Worm (Caenorhabditis elegans) whole organism, L3 larva: ENCODE results near the gene lgmn-1.

Source experiments
- aly-2 ChIP-seq: fragments of 150-350 bp; optimal IDR thresholded peaks from 2 replicates; lab custom pipeline; 2014; ENCODE audit warnings: missing biosample characterization, missing genetic modification characterization
- elt-1 ChIP-seq: fragments of 150-350 bp; optimal IDR thresholded peaks from 2 replicates; lab custom pipeline; 2014; ENCODE audit warnings: missing biosample characterization, missing genetic modification characterization
- elt-3 ChIP-seq, 3 experiments: fragments of 150-350 bp in 1 of 3; sonication (generic microtip) in 2 of 3; optimal IDR thresholded peaks; 2 replicates in 2 of 3; 4 replicates in 1 of 3; lab custom pipeline; 2014 to 2017; ENCODE audit warnings: missing biosample characterization in 3 of 3, missing genetic modification characterization in 3 of 3
- jun-1 ChIP-seq: fragments of 150-350 bp; optimal IDR thresholded peaks from 2 replicates; lab custom pipeline; 2014; ENCODE audit warnings: missing biosample characterization, missing genetic modification reagents, missing genetic modification characterization
- mdl-1 ChIP-seq: fragments of 150-350 bp; optimal IDR thresholded peaks from 2 replicates; lab custom pipeline; 2014; ENCODE audit warnings: missing biosample characterization, missing genetic modification characterization
- nhr-12 ChIP-seq: fragments of 150-350 bp; optimal IDR thresholded peaks from 2 replicates; lab custom pipeline; 2014; ENCODE audit warnings: missing biosample characterization, missing genetic modification characterization
- nhr-23 ChIP-seq: fragments of 150-350 bp; optimal IDR thresholded peaks from 2 replicates; lab custom pipeline; 2014; ENCODE audit warnings: missing biosample characterization, missing genetic modification reagents, missing genetic modification characterization
- nhr-237 ChIP-seq: fragments of 150-350 bp; optimal IDR thresholded peaks from 2 replicates; lab custom pipeline; 2014; ENCODE audit warnings: missing biosample characterization, missing genetic modification characterization
- skn-1 ChIP-seq: fragments of 150-350 bp; optimal IDR thresholded peaks from 2 replicates; lab custom pipeline; 2014; ENCODE audit warnings: missing biosample characterization, missing genetic modification characterization
- snpc-4 ChIP-seq: fragments of 150-350 bp; optimal IDR thresholded peaks from 2 replicates; lab custom pipeline; 2014; ENCODE audit warnings: missing biosample characterization, missing genetic modification characterization
- unc-62 ChIP-seq: fragments of 150-350 bp; sonication (generic microtip); optimal IDR thresholded peaks from 4 replicates; lab custom pipeline; 2014; ENCODE audit warnings: missing biosample characterization, missing genetic modification reagents, missing genetic modification characterization
- zag-1 ChIP-seq: fragments of 150-350 bp; optimal IDR thresholded peaks from 2 replicates; lab custom pipeline; 2014; ENCODE audit warnings: missing biosample characterization, missing genetic modification characterization

DNA sequence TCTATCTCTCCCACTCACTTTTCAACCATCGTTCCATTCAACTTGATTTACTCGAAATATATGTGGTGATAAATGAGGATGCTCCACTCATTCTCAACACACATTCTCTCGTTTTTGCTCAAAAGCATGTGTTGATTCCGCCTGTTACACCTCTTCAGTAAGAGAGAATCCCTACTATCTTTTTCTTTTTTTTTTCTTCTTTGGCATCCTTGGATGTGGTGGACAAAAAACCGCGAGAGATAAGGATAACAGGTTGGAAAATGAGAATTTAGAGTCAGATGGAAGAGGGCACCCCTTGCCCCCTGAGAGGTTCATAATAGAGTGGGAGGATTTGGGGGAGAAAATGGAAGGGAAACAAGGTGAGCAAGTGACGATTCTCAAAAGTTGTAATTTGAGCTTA lies 33.9 kb upstream of the lgmn-1 start:
- TF ChIP-seq nhr-23 (no peak), unc-62 (GFP tag; lab: Kevin White, UChicago) (no peak), aly-2 (tag; lab: Kevin White, UChicago) (no peak), nhr-12 (tag; lab: Kevin White, UChicago) (no peak), elt-3 (tag; optimal IDR thresholded peaks at IDR 0.05; lab: Kevin White, UChicago) (no peak), nhr-237 (tag; lab: Kevin White, UChicago) (no peak), elt-1 (tag; lab: Kevin White, UChicago) (no peak), zag-1 (tag; lab: Kevin White, UChicago) (no peak), mdl-1 (no peak), jun-1 (tag; lab: Kevin White, UChicago) (no peak), skn-1 (tag; lab: Kevin White, UChicago) (no peak), snpc-4 (tag; lab: Kevin White, UChicago) (no peak)
